Worm (Caenorhabditis elegans) whole organism, early embryonic: ENCODE results near the gene R03H10.1.

ENCODE experiments used
- B0310.2 ChIP-seq: sonication (generic microtip); optimal IDR thresholded peaks from 2 replicates; lab custom pipeline; 2016; ENCODE audit warnings: mild to moderate bottlenecking, missing genetic modification characterization, missing compliant biosample characterization
- F13C5.2 ChIP-seq: sonication (generic microtip); optimal IDR thresholded peaks from 2 replicates; lab custom pipeline; 2017; ENCODE audit warnings: mild to moderate bottlenecking, missing genetic modification characterization, inconsistent platforms, missing compliant biosample characterization
- aly-1 ChIP-seq: sonication (generic microtip); optimal IDR thresholded peaks from 2 replicates; lab custom pipeline; 2016; ENCODE audit warnings: missing genetic modification characterization, missing compliant biosample characterization
- ama-1 ChIP-seq: fragments of 150-350 bp; optimal IDR thresholded peaks from 2 replicates; lab custom pipeline; 2014
- ceh-13 ChIP-seq: fragments of 200-800 bp; sonication (Bioruptor generic); optimal IDR thresholded peaks from 2 replicates; lab custom pipeline; 2018; ENCODE audit warnings: mild to moderate bottlenecking, missing genetic modification characterization, missing compliant biosample characterization
- ceh-36 ChIP-seq: sonication (generic microtip); optimal IDR thresholded peaks from 2 replicates; lab custom pipeline; 2016; ENCODE audit warnings: missing genetic modification characterization, inconsistent platforms, missing compliant biosample characterization
- ets-7 ChIP-seq: sonication (generic microtip); optimal IDR thresholded peaks from 2 replicates; lab custom pipeline; 2016; ENCODE audit warnings: missing genotype, missing genetic modification characterization, missing compliant biosample characterization
- flt-1 ChIP-seq: fragments of 200-800 bp; sonication (Bioruptor generic); IDR thresholded peaks from 2 replicates; pipeline ENCODE4 v1.3.6; 2022; ENCODE audit warnings: missing genetic modification characterization, missing compliant biosample characterization
- hmbx-1 ChIP-seq: sonication (generic microtip); optimal IDR thresholded peaks from 2 replicates; lab custom pipeline; 2016; ENCODE audit warnings: mild to moderate bottlenecking, missing genetic modification characterization, missing compliant biosample characterization
- hmg-4 ChIP-seq: fragments of 200-800 bp; sonication (Bioruptor generic); optimal IDR thresholded peaks from 2 replicates; lab custom pipeline; 2018; ENCODE audit warnings: mild to moderate bottlenecking, missing genetic modification characterization, missing compliant biosample characterization
- hnd-1 ChIP-seq: sonication (generic microtip); optimal IDR thresholded peaks from 2 replicates; lab custom pipeline; 2016; ENCODE audit warnings: missing genetic modification characterization, missing compliant biosample characterization
- pes-1 ChIP-seq: fragments of 200-800 bp; sonication (Bioruptor generic); IDR thresholded peaks from 2 replicates; pipeline ENCODE4 v1.3.6; 2022; ENCODE audit warnings: missing genetic modification reagents, missing genetic modification characterization, missing compliant biosample characterization
- scrt-1 ChIP-seq: fragments of 200-800 bp; sonication (Bioruptor generic); IDR thresholded peaks from 2 replicates; pipeline ENCODE4 v1.3.6; 2022; ENCODE audit warnings: missing genetic modification characterization, missing compliant biosample characterization
- sea-1 ChIP-seq: fragments of 200-800 bp; sonication (Bioruptor generic); conservative IDR thresholded peaks from 2 replicates; pipeline ENCODE4 v1.3.6; 2022; ENCODE audit warnings: missing genetic modification characterization, missing compliant biosample characterization
- tbx-11 ChIP-seq: fragments of 200-800 bp; sonication (Bioruptor generic); IDR thresholded peaks from 2 replicates; pipeline ENCODE4 v1.3.6; 2022; ENCODE audit warnings: missing genetic modification characterization, missing compliant biosample characterization
- tbx-37 ChIP-seq: fragments of 200-800 bp; sonication (Bioruptor generic); conservative IDR thresholded peaks from 2 replicates; pipeline ENCODE4 v1.3.6; 2022; ENCODE audit warnings: missing genetic modification reagents, missing genetic modification characterization, missing compliant biosample characterization
- tra-4 ChIP-seq: sonication (generic microtip); optimal IDR thresholded peaks from 2 replicates; lab custom pipeline; 2017; ENCODE audit warnings: missing genetic modification characterization, missing compliant biosample characterization

R03H10.1 gene

DNA sequence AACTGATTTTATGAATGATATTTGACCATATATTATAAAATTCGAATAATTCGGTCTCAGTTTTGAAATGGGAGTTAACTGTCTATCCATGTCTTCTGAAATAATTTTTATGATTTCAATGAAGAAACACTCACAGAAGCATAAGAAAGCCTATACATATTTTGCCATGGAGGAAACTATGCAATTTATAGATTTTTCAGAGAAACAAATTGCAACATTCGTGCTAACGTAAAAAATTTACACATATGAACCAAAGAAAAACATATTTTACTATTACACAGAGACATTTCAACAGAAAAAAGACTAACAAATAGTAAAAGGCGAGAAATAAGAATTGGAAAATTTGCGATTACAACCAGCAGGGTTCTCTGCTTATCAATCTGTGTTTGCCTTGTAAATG is 1.2 kb upstream of the R03H10.1 start, which contains the start of gene R03H10.7:
R03H10.7 (minus strand) TSS at position 101 of the 400 bp plus-strand sequence.
- TF ChIP-seq tbx-11 (GFP tag; lab: Robert Waterston, UW) (no peak), ceh-13 (GFP tag; lab: Kevin White, UChicago) (no peak), tbx-37 (GFP tag; lab: Robert Waterston, UW) (no peak), hnd-1 (tag; lab: Kevin White, UChicago) (no peak), ets-7 (tag; lab: Kevin White, UChicago) (no peak), pes-1 (no peak), ceh-36 (tag; lab: Kevin White, UChicago) (no peak), sea-1 (no peak), flt-1 (GFP tag; lab: Robert Waterston, UW) (no peak), scrt-1 (GFP tag; lab: Robert Waterston, UW) (no peak)

DNA sequence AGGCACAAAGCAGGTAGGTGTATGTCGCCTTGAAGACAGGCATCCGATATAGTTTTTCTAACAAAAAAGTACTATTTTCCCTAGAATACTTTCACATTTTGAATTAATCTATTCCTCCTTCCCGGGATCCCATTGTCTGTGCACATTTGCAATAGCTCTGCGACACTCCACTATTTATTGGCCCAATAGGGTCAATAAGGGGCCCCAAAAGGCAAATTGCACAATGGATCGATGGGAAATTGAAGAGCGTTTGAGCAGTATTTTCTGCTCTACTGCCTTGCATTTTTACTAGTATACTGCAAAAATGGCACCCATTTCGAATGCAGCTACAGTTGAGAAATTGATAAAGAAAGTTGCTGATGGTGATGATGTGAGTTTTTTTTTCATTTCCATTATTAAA is 2.3 kb downstream of the R03H10.1 start, which contains the start of gene R03H10.11:
R03H10.11 (plus strand) TSS at position 301 of the 400 bp plus-strand sequence.
- TF ChIP-seq sea-1 = no peak
- no peak for TF ChIP-seq ama-1
- TF ChIP-seq hmbx-1 (tag; lab: Kevin White, UChicago) = no peak
- TF ChIP-seq ceh-13 (GFP tag; lab: Kevin White, UChicago) = no peak
- no peak for TF ChIP-seq B0310.2 (tag; lab: Kevin White, UChicago)
- TF ChIP-seq ets-7 (tag; lab: Kevin White, UChicago) = no peak
- TF ChIP-seq hnd-1 (tag; lab: Kevin White, UChicago) = no peak
- TF ChIP-seq scrt-1 (GFP tag; lab: Robert Waterston, UW) = no peak
- TF ChIP-seq F13C5.2 (tag; lab: Kevin White, UChicago) = no peak
- no peak for TF ChIP-seq flt-1 (GFP tag; lab: Robert Waterston, UW)
- TF ChIP-seq tbx-37 (GFP tag; lab: Robert Waterston, UW) = no peak
- no peak for TF ChIP-seq aly-1

DNA sequence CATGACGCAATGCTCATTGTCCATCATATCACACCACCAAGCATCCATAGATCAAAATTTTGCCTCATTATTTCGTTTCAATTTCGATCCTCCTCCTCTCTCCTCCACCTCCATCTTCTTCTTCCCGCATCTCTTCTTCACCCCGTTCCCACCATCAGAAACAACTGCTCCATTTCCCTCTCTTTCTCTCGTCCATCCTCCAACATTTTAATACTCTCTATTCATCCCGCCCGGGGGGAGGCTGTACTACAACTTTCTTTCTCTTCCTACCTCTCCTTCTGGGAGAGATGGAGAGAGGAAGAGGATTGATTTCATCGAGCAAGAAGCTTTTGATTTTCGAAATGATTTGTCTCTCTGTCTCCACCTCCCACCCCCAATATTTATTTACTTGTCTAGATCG is 3.9 kb downstream of the R03H10.1 start:
- TF ChIP-seq flt-1 (GFP tag; lab: Robert Waterston, UW) (no peak), ceh-13 (GFP tag; lab: Kevin White, UChicago) (no peak), ama-1 (no peak), hnd-1 (tag; lab: Kevin White, UChicago) (no peak), scrt-1 (GFP tag; lab: Robert Waterston, UW) (no peak), tra-4 (tag; lab: Kevin White, UChicago) (no peak), ceh-36 (tag; lab: Kevin White, UChicago) (no peak), tbx-11 (GFP tag; lab: Robert Waterston, UW) (no peak)

DNA sequence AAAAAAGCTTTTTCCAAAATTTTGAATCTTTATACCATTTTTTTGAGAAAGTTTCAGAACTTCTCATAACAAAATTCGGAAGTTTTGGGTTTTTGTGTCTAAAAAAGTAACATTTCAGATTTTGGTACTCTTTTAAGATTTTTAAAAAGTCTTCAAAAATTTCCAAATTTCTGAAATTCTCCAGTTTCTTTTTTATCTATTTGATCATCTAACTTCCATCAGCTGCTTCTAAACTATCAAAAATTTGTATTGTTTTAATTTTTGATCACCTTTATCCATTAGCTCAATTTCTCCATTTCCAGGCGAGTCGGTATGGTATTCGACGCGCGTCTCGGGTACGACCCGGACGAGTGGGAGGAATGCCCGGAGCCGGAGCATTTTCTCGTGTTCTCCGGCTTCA is 6.3 kb downstream of the R03H10.1 start, which contains the start of gene cpna-1:
cpna-1 (plus strand) TSS at position 301 of the 400 bp plus-strand sequence.
- no peak for TF ChIP-seq hnd-1 (tag; lab: Kevin White, UChicago)
- TF ChIP-seq pes-1 = no peak
- no peak for TF ChIP-seq hmbx-1 (tag; lab: Kevin White, UChicago)
- TF ChIP-seq F13C5.2 (tag; lab: Kevin White, UChicago) = no peak
- TF ChIP-seq ama-1 = no peak

DNA sequence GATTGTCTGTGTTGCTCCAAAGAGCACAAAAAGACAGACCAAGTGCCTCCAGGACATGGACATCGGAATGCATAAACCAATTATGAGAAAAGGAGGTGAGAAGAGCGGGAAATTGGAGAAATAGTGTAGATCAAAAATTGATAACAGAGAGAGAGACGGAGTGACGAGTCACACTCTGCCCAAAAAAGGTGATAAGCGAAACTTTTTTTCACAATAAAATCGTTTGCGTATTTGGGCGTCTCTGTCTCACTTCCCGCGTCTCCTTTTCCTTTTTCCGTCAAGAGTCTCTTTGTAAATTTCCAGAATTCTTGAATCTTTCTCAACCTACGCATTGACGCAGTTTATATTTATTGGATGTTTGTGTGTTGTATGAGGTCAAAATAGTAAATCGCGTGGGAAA is 14.1 kb downstream of the R03H10.1 start, which contains the start of gene mth-2:
mth-2 (minus strand) TSS at position 188 of the 400 bp plus-strand sequence.
- TF ChIP-seq ceh-36 (tag; lab: Kevin White, UChicago) (no peak), flt-1 (GFP tag; lab: Robert Waterston, UW) (no peak), scrt-1 (GFP tag; lab: Robert Waterston, UW) (no peak), tra-4 (tag; lab: Kevin White, UChicago) (no peak), ets-7 (tag; lab: Kevin White, UChicago) (no peak)

DNA sequence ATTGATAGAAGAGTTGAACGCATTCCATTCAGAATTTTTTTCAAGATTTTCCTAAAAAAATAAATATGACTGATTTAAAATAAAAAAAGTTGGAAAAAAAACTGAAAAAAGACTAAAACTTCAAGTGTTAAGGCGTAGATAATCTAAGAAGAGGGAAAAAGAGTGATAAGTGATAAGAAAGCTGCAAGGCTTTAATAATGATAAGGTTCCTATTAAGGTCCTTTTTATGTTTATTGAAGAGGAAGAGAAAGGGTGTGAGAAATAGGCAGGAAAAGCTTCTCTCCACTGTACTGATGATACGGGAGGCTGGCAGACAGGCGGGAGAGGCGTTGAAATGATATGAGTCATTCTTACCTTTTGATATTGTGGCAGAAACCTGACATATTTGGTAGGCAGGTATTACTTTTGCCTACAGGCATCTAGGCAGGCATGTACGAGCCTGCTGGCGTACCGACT is 23.7 kb downstream of the R03H10.1 start, which contains the start of gene mth-1:
mth-1 (minus strand) TSS at position 51 of the 456 bp plus-strand sequence.
- TF ChIP-seq scrt-1 (GFP tag; lab: Robert Waterston, UW) = no peak
- no peak for TF ChIP-seq aly-1
- TF ChIP-seq F13C5.2 (tag; lab: Kevin White, UChicago) = no peak
- no peak for TF ChIP-seq B0310.2 (tag; lab: Kevin White, UChicago)
- no peak for TF ChIP-seq tbx-37 (GFP tag; lab: Robert Waterston, UW)
- no peak for TF ChIP-seq hnd-1 (tag; lab: Kevin White, UChicago)
- no peak for TF ChIP-seq tra-4 (tag; lab: Kevin White, UChicago)
- no peak for TF ChIP-seq ets-7 (tag; lab: Kevin White, UChicago)
- no peak for TF ChIP-seq ceh-13 (GFP tag; lab: Kevin White, UChicago)
- TF ChIP-seq sea-1 = no peak
- TF ChIP-seq ama-1 = no peak
- no peak for TF ChIP-seq pes-1
- TF ChIP-seq tbx-11 (GFP tag; lab: Robert Waterston, UW) = no peak
- no peak for TF ChIP-seq hmg-4 (GFP tag; lab: Kevin White, UChicago)
- TF ChIP-seq ceh-36 (tag; lab: Kevin White, UChicago) = no peak
- TF ChIP-seq hmbx-1 (tag; lab: Kevin White, UChicago) = no peak

DNA sequence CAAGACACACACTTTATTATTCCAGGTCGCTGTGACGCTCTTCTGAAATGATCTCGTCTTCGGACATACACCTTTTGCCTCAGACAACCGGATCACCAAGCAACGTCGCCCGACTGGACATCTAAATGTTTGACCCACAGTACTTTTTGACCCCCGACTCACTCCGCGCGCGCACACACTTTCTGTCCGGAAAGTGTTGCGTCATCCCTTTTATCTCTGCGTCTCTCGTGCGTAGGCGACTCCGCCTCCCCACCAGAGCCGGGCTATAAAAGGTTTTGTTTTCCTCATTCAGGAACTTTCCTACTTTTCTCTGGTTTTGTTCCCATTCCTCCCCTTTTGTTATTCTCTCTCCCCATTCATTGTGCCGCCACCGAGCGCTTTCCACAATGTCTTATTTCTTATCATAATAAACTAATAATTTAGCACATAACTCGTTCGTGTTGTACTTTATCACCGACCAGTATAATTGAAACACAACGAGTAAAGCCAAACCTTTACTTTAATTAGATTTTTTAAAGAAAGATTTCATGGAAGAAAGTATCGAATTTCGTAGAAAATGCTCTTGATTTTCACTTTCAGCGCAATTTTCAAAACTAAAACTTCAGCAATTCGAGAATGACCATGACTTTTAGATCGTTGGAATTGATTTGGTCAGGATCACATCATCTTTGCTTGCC is 29.2 kb downstream of the R03H10.1 start, which contains the start of gene F31D5.6:
F31D5.6 (plus strand) TSS at position 627 of the 677 bp plus-strand sequence.
- TF ChIP-seq ceh-13 (GFP tag; lab: Kevin White, UChicago) = no peak
- TF ChIP-seq hmbx-1 (tag; lab: Kevin White, UChicago) = no peak
- TF ChIP-seq sea-1 = 0 out of 2 replicates have a peak, but pooled peaks have one; percentile 43
- no peak for TF ChIP-seq tbx-11 (GFP tag; lab: Robert Waterston, UW)
